Worm (Caenorhabditis elegans): ENCODE measurements around the gene dsl-7.

- TF ChIP-seq sea-1 (GFP tag; conservative IDR thresholded peaks at IDR 0.05), result no peak
- TF ChIP-seq pes-1 (GFP tag; IDR thresholded peaks at IDR 0.05), result no peak
- TF ChIP-seq ama-1 (optimal IDR thresholded peaks at IDR 0.05), result no peak
- TF ChIP-seq hnd-1 (tag; optimal IDR thresholded peaks at IDR 0.05), result no peak
- no peak for TF ChIP-seq hmg-4 (GFP tag; optimal IDR thresholded peaks at IDR 0.05)
- TF ChIP-seq B0310.2 (tag; optimal IDR thresholded peaks at IDR 0.05), result no peak
- no peak for TF ChIP-seq ets-7 (tag; optimal IDR thresholded peaks at IDR 0.05)
- no peak for TF ChIP-seq tbx-37 (GFP tag; conservative IDR thresholded peaks at IDR 0.05)
- no peak for TF ChIP-seq flt-1 (GFP tag; IDR thresholded peaks at IDR 0.05)
- no peak for TF ChIP-seq aly-1 (tag; optimal IDR thresholded peaks at IDR 0.05)
- no peak for TF ChIP-seq F13C5.2 (tag; optimal IDR thresholded peaks at IDR 0.05)
- TF ChIP-seq scrt-1 (GFP tag; IDR thresholded peaks at IDR 0.05), result no peak
- TF ChIP-seq hmbx-1 (tag; optimal IDR thresholded peaks at IDR 0.05), result no peak
- TF ChIP-seq ceh-36 (tag; optimal IDR thresholded peaks at IDR 0.05), result no peak
Measured at ce11 chrV:12999559-12999958, 6.6 kb downstream of the dsl-7 start, which contains the start of gene far-4.
